Fruit fly (Drosophila melanogaster): ENCODE results near the gene nebu.
A peak's percentile ranks its signal among the peaks of the same experiment; 100 is the strongest.

Gene nebu

DNA sequence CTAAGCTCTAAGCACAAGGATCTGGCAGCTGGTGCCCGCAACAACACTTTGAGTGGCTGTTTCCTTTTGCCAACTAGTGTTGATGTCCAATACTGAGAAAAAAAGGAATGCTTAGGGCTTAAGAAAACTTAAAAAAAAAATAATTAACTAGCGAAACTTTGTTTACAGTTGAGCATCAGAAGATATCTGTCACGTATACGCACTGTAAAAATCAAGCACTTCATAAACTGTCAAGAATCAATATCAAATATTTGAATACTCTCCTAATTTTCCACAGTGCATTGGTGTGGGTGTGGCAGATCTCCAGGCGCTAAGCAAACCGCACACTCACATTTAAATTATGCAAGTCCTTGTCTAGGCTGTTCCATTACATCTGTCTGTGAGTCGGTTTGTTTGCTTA is 31.3 kb upstream of the nebu start (continued):
- no peak for TF ChIP-seq grn (GFP tag; optimal IDR thresholded peaks at IDR 0.05)
- TF ChIP-seq gem (tag; optimal IDR thresholded peaks at IDR 0.05), result peak; percentile 26
- no peak for TF ChIP-seq CG12155 (GFP tag; optimal IDR thresholded peaks at IDR 0.05)
- peak; percentile 42 for TF ChIP-seq CG3281 (GFP tag; optimal IDR thresholded peaks at IDR 0.05)
- no peak for TF ChIP-seq CG1602 (GFP tag; optimal IDR thresholded peaks at IDR 0.05)
- peak; percentile 6 for TF ChIP-seq bcd (GFP tag; optimal IDR thresholded peaks at IDR 0.05)
- TF ChIP-seq CG31224 (GFP tag; IDR thresholded peaks at IDR 0.05), result no peak
- peak; percentile 47 for TF ChIP-seq Meics (GFP tag; optimal IDR thresholded peaks at IDR 0.05)
- TF ChIP-seq gt (GFP tag; IDR thresholded peaks at IDR 0.05), result no peak
- no peak for TF ChIP-seq ham (GFP tag; IDR thresholded peaks at IDR 0.05)

DNA sequence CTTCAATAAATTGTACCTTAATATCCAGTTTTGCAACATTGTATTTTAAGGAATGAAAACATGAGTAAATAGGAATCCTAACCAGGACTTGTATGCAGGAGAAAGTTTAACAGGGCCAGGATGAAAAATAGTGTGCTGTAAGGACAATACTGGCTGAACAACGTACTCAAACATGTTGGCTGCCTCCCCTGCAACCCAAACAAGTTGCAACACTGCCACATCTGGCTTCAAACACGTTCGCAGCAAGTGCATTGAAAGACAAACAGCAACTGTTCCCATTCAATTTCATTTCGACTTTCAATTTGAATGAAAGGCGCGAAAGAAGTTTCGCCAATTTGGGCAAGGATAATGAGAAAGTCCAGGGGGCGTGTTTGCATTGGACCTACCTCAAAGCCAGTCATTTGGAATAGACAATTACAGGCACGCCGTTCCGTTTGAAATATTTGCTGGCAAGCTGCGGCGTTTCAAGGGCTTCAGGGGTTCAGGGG is 25.1 kb upstream of the nebu start:
- TF ChIP-seq CG5180 (GFP tag; optimal IDR thresholded peaks at IDR 0.05) (peak; percentile 97), sc (optimal IDR thresholded peaks at IDR 0.05) (no peak), sc (GFP tag; optimal IDR thresholded peaks at IDR 0.05) (no peak), CG15601 (tag; optimal IDR thresholded peaks at IDR 0.05) (peak; percentile 99), CHES-1-like (GFP tag; optimal IDR thresholded peaks at IDR 0.05) (no peak), Fer1 (GFP tag; optimal IDR thresholded peaks at IDR 0.05) (peak; percentile 35)

DNA sequence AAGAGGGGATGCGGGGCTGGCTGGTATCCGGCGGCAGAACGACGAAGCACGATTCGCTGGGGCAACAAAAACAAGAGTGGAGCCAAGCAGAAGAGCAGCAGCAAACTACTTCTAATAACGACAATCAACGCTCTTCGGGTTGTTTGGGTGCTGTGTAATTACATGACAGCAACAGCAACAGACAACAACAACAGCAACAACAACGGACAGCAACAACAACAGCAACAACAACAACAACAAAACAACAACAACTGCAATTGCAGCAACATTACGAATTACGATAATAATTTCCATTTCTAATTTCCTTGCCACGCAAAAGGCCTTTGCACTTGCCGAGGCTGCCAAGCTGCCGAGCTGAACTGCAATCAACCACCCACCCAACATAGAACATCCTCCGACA is 21.6 kb upstream of the nebu start:
- TF ChIP-seq Atf3 (GFP tag; optimal IDR thresholded peaks at IDR 0.05) (no peak), gro (GFP tag; optimal IDR thresholded peaks at IDR 0.05) (no peak), CG15696 (tag; optimal IDR thresholded peaks at IDR 0.05) (no peak), CG16815 (GFP tag; optimal IDR thresholded peaks at IDR 0.05) (no peak), CG4360 (GFP tag; IDR thresholded peaks at IDR 0.05) (peak; percentile 56; the same call in 1 of the 2 replicates), CG11695 (GFP tag; IDR thresholded peaks at IDR 0.05) (no peak)

DNA sequence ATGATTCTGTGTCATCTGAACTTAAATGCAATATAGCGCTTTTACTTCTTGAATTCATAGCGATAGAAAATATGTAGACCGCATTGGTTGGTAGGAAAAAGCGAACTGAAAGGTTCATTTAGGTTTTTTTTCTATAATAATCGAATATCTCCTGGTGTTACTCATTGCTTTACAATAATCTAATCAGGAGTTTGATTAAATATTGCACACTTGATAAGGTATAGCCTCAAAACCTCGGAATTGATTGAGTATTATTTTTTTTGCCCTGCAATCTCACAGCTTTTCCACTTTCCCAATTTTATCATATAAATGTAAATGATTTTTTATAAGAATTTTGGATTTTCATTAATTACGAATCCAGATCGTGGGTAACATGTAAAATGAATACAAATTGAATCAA is 19.9 kb upstream of the nebu start, which contains the start of gene CG10943:
TSS of gene CG10943 (minus strand) at position 101 of the 400 bp plus-strand sequence.
- no peak for TF ChIP-seq Eip74EF (GFP tag; optimal IDR thresholded peaks at IDR 0.05)
- 0 out of 2 replicates have a peak, but pooled peaks have one; percentile 22 for TF ChIP-seq GATAe (GFP tag; conservative IDR thresholded peaks at IDR 0.05)
- peak; percentile 4 for TF ChIP-seq exex (tag; optimal IDR thresholded peaks at IDR 0.05)

DNA sequence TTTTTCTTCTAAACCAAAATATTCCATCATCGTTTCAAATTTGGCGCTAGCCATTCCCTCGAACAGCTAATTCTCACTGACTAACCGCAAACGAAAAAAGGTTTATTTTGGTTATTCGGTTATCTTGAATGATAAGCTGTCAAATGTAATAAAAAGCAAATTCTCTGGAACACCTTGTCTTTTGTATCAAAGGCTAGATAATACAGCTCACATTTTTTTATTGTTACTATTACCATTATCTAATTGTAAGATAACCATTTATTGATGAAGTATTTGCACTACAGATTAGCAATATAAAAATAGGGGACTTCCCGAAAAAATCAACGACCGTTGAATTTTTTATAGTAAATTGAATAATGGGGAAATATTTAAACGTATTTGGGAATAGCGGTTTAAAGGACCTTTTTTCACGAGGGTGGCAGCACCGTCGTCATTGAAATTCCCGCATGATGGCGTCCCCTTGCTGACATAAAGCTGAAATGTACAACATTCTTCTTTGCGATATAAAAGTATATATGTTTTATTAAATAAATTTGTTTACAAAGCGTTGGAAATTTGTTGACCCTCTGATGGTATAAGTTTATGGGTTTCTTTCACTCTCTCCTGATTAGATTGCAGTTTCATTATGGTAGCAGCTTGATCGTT is 18.5 kb upstream of the nebu start, which contains the start of gene CG32107:
TSS of gene CG32107 (minus strand) at position 51 of the 645 bp plus-strand sequence.
- TF ChIP-seq CG7963 (GFP tag; IDR thresholded peaks at IDR 0.05; ENCODE audit: partially characterized antibody) (no peak), HHEX (GFP tag; optimal IDR thresholded peaks at IDR 0.05) (no peak), CG7556 (GFP tag; optimal IDR thresholded peaks at IDR 0.05) (no peak), CG1792 (GFP tag; optimal IDR thresholded peaks at IDR 0.05) (no peak), ro (GFP tag; IDR thresholded peaks at IDR 0.05) (no peak), ase (GFP tag; IDR thresholded peaks at IDR 0.05) (no peak), CG6791 (GFP tag; IDR thresholded peaks at IDR 0.05; ENCODE audit: partially characterized antibody) (no peak), Deaf1 (tag; optimal IDR thresholded peaks at IDR 0.05) (no peak), CG3726 (GFP tag; IDR thresholded peaks at IDR 0.05) (no peak), chn (GFP tag; optimal IDR thresholded peaks at IDR 0.05) (no peak), CG3838 (GFP tag; optimal IDR thresholded peaks at IDR 0.05) (no peak), aop (GFP tag; IDR thresholded peaks at IDR 0.05) (no peak), Kr (GFP tag; optimal IDR thresholded peaks at IDR 0.05) (no peak), CG7928 (GFP tag; optimal IDR thresholded peaks at IDR 0.05) (no peak), CG16813 (GFP tag; IDR thresholded peaks at IDR 0.05; ENCODE audit: partially characterized antibody) (no peak), CG10431 (GFP tag; optimal IDR thresholded peaks at IDR 0.05) (no peak), kay (GFP tag; optimal IDR thresholded peaks at IDR 0.05) (no peak), CG34422 (GFP tag; IDR thresholded peaks at IDR 0.05) (no peak), CG7786 (GFP tag; optimal IDR thresholded peaks at IDR 0.05) (no peak), Stat92E (GFP tag; optimal IDR thresholded peaks at IDR 0.05) (no peak)
